Worm (Caenorhabditis elegans): Measurements from ENCODE around the gene srj-45.

DNA sequence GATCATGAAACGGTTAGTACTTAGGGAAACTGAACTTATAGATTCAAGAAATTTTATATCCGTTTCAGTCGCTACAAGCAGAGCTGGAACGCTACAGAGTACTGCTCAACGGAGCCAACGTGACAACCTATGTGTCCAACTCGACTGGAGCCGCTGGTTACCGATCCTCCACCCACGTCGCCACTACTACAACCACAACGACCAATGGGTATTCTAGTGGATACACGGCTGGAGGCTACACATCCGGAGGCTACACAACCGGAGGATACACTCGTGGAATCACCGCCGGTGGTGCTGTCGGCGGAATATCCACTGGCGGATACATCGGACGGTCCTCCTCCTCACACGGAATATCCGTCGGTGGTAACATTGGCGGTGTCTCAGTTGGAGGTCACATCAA lies 46.7 kb upstream of the srj-45 start:
- TF ChIP-seq lsy-2 (tag; optimal IDR thresholded peaks at IDR 0.05) (no peak), unc-39 (tag; optimal IDR thresholded peaks at IDR 0.05) (no peak), pha-4 (tag; optimal IDR thresholded peaks at IDR 0.05) (no peak), blmp-1 (tag; optimal IDR thresholded peaks at IDR 0.05) (no peak), M03D4.4 (tag; optimal IDR thresholded peaks at IDR 0.05) (no peak), ces-1 (GFP tag; optimal IDR thresholded peaks at IDR 0.05) (no peak), mab-5 (tag; optimal IDR thresholded peaks at IDR 0.05) (no peak), nhr-28 (tag; optimal IDR thresholded peaks at IDR 0.05) (no peak), lin-13 (tag; optimal IDR thresholded peaks at IDR 0.05) (no peak)
